Worm (Caenorhabditis elegans) whole organism, L2 larva: ENCODE measurements around the gene cec-1.

ENCODE experiments used
- F13H6.1 ChIP-seq: sonication (generic microtip); optimal IDR thresholded peaks from 2 replicates; lab custom pipeline; 2016; ENCODE audit warnings: missing genetic modification characterization, missing compliant biosample characterization
- ZK546.5 ChIP-seq: sonication (generic microtip); optimal IDR thresholded peaks from 2 replicates; lab custom pipeline; 2017; ENCODE audit warnings: missing biosample characterization, missing genetic modification characterization
- ama-1 ChIP-seq: fragments of 150-350 bp; optimal IDR thresholded peaks from 2 replicates; lab custom pipeline; 2018; ENCODE audit warnings: inconsistent platforms
- blmp-1 ChIP-seq: sonication (generic microtip); optimal IDR thresholded peaks from 2 replicates; lab custom pipeline; 2017; ENCODE audit warnings: missing genetic modification characterization, mild to moderate bottlenecking, missing compliant biosample characterization, antibody characterized with exemption, moderate library complexity; ENCODE audit not compliant: insufficient read depth
- ceh-16 ChIP-seq: fragments of 150-350 bp; optimal IDR thresholded peaks from 2 replicates; lab custom pipeline; 2014; ENCODE audit warnings: missing biosample characterization, missing genetic modification characterization
- ceh-82 ChIP-seq: fragments of 150-350 bp; optimal IDR thresholded peaks from 2 replicates; lab custom pipeline; 2014; ENCODE audit warnings: missing biosample characterization, missing genetic modification characterization
- egl-27 ChIP-seq: sonication (generic microtip); optimal IDR thresholded peaks from 3 replicates; lab custom pipeline; 2017; ENCODE audit warnings: missing biosample characterization, missing genetic modification reagents, missing genetic modification characterization
- elt-3 ChIP-seq: sonication (generic microtip); optimal IDR thresholded peaks from 2 replicates; lab custom pipeline; 2017; ENCODE audit warnings: missing biosample characterization, missing genetic modification characterization
- fos-1 ChIP-seq: fragments of 150-350 bp; optimal IDR thresholded peaks from 2 replicates; lab custom pipeline; 2014; ENCODE audit warnings: missing biosample characterization, missing genetic modification characterization
- gmeb-1 ChIP-seq: fragments of 150-350 bp; optimal IDR thresholded peaks from 2 replicates; lab custom pipeline; 2014; ENCODE audit warnings: missing biosample characterization, missing genetic modification characterization
- lin-39 ChIP-seq: fragments of 150-350 bp; optimal IDR thresholded peaks from 2 replicates; lab custom pipeline; 2014; ENCODE audit warnings: missing biosample characterization, missing genetic modification reagents, missing genetic modification characterization
- lsy-2 ChIP-seq, 2 experiments: fragments of 150-350 bp in 1 of 2; sonication (generic microtip) in 1 of 2; optimal IDR thresholded peaks; 2 replicates each; lab custom pipeline; 2014 to 2017; ENCODE audit warnings: missing biosample characterization in 2 of 2, missing genetic modification characterization in 2 of 2
- mbf-1 ChIP-seq: sonication (generic microtip); optimal IDR thresholded peaks from 2 replicates; lab custom pipeline; 2017; ENCODE audit warnings: missing biosample characterization, missing genetic modification characterization
- mdl-1 ChIP-seq, 2 experiments: fragments of 150-350 bp in 1 of 2; sonication (generic microtip) in 1 of 2; optimal IDR thresholded peaks; 2 replicates each; lab custom pipeline; 2017; ENCODE audit warnings: missing biosample characterization in 2 of 2, missing genetic modification characterization in 2 of 2
- nhr-10 ChIP-seq: sonication (generic microtip); optimal IDR thresholded peaks from 2 replicates; lab custom pipeline; 2017; ENCODE audit warnings: missing biosample characterization, missing genetic modification characterization
- nhr-11 ChIP-seq: fragments of 150-350 bp; optimal IDR thresholded peaks from 2 replicates; lab custom pipeline; 2014; ENCODE audit warnings: missing biosample characterization, missing genetic modification characterization
- nhr-129 ChIP-seq: fragments of 150-350 bp; optimal IDR thresholded peaks from 2 replicates; lab custom pipeline; 2014; ENCODE audit warnings: missing biosample characterization, missing genetic modification characterization
- nhr-21 ChIP-seq: fragments of 150-350 bp; optimal IDR thresholded peaks from 2 replicates; lab custom pipeline; 2014; ENCODE audit warnings: missing biosample characterization, missing genetic modification characterization
- nhr-23 ChIP-seq: fragments of 150-350 bp; optimal IDR thresholded peaks from 2 replicates; lab custom pipeline; 2014; ENCODE audit warnings: missing biosample characterization, missing genetic modification reagents, missing genetic modification characterization
- nhr-25 ChIP-seq: fragments of 150-350 bp; sonication (generic microtip); optimal IDR thresholded peaks from 3 replicates; lab custom pipeline; 2014; ENCODE audit warnings: missing biosample characterization, missing genetic modification characterization
- nhr-77 ChIP-seq: fragments of 150-350 bp; optimal IDR thresholded peaks from 2 replicates; lab custom pipeline; 2014; ENCODE audit warnings: missing biosample characterization, missing genetic modification characterization
- sem-4 ChIP-seq: fragments of 150-350 bp; optimal IDR thresholded peaks from 2 replicates; lab custom pipeline; 2014; ENCODE audit warnings: missing biosample characterization, missing genetic modification reagents, missing genetic modification characterization
- sma-3 ChIP-seq: sonication (generic microtip); optimal IDR thresholded peaks from 2 replicates; lab custom pipeline; 2016; ENCODE audit warnings: missing genetic modification reagents, missing genetic modification characterization, missing compliant biosample characterization
- snpc-4 ChIP-seq: fragments of 150-350 bp; optimal IDR thresholded peaks from 2 replicates; lab custom pipeline; 2014; ENCODE audit warnings: missing biosample characterization, missing genetic modification characterization
- unc-39 ChIP-seq: fragments of 150-350 bp; optimal IDR thresholded peaks from 2 replicates; lab custom pipeline; 2014; ENCODE audit warnings: missing biosample characterization, missing genetic modification characterization
- unc-62 ChIP-seq: fragments of 150-350 bp; optimal IDR thresholded peaks from 2 replicates; lab custom pipeline; 2014; ENCODE audit warnings: missing biosample characterization, missing genetic modification reagents, missing genetic modification characterization
- ztf-1 ChIP-seq: fragments of 200-800 bp; sonication (Bioruptor generic); conservative IDR thresholded peaks from 2 replicates; pipeline ENCODE4 v1.3.6; 2022; ENCODE audit warnings: missing genetic modification characterization, missing compliant biosample characterization
- ztf-4 ChIP-seq: fragments of 150-350 bp; optimal IDR thresholded peaks from 2 replicates; lab custom pipeline; 2014; ENCODE audit warnings: missing biosample characterization, missing genetic modification characterization

The cec-1 gene

DNA sequence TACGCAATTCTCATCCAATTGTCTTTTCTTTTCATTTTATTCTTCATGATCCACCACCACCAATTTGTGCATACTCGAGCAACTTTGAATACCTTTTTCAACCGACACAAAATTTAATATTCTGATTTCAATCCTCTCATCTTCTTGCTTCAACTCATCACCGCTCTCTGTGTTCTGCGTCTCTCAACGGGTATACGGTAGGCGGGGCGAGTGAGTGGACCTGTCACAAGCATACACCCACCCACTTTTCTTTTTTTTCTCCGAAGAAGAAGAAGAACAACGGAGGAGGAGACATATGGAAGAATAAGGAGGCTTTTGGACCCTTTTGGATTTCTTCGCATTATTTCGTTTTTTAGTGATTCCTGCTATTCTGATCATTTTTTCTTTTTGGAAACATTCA, 35.3 kb downstream of the cec-1 start:
- TF ChIP-seq lsy-2 (tag; optimal IDR thresholded peaks at IDR 0.05; lab: Kevin White, UChicago) = peak in 1 of 2 experiments; percentile 88
- TF ChIP-seq blmp-1 (tag; lab: Kevin White, UChicago) = no peak

DNA sequence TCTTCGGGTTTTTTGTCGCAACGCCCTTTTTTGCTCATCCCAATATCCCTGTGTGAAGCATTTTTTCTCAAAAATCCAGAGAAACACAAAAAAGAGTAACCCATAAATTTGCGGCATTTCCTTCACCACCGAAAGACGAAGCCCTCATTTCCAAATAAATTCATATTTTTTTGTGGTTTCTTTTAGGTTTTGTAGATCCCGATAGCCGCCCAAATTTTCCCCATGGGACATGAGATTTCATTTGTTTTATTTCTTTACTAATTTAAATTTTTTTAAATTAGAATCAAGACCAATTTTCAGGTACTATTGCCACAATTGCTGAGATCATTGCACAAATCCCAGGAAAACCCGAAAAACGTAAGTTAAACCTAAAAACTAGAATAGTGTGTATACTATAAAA, 40.6 kb downstream of the cec-1 start, which contains the start of gene mig-39:
TSS of gene mig-39 (plus strand) at position 301 of the 400 bp plus-strand sequence.
- TF ChIP-seq ZK546.5 (tag; lab: Kevin White, UChicago) (no peak), ceh-82 (tag; lab: Kevin White, UChicago) (no peak), mdl-1 (tag; optimal IDR thresholded peaks at IDR 0.05; lab: Kevin White, UChicago) (no peak), nhr-10 (no peak), egl-27 (tag; lab: Kevin White, UChicago) (no peak), nhr-25 (tag; lab: Kevin White, UChicago) (no peak), gmeb-1 (tag; lab: Kevin White, UChicago) (no peak), mbf-1 (no peak), sma-3 (GFP tag; lab: Kevin White, UChicago) (no peak)

DNA sequence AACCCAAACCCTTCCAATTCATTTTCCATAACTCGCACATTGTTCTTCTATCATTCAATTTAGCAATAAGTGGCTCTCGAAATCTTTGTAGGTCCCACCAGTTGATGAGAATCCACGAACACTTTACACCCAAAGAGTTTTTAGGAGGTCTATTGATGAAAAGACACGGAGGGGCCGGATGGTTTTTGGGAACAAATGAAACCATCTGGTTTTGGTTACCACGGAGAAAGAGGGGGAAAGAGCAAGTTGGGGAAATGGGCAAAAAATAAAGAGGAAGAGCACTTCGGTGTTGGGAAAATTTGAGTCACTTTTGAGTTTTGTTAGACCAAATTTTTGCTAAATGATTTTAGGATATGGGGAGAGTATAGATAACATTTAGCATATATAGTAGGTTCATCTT, 41.4 kb downstream of the cec-1 start:
- no peak for TF ChIP-seq ztf-4
- TF ChIP-seq ZK546.5 (tag; lab: Kevin White, UChicago) = no peak
- TF ChIP-seq snpc-4 = no peak
- no peak for TF ChIP-seq nhr-129
- no peak for TF ChIP-seq gmeb-1 (tag; lab: Kevin White, UChicago)
- TF ChIP-seq nhr-77 (tag; lab: Kevin White, UChicago) = no peak
- TF ChIP-seq nhr-23 (tag; lab: Kevin White, UChicago) = no peak
- no peak for TF ChIP-seq F13H6.1
- TF ChIP-seq fos-1 (tag; lab: Kevin White, UChicago) = no peak
- no peak for TF ChIP-seq elt-3 (tag; lab: Kevin White, UChicago)
- no peak for TF ChIP-seq lin-39 (tag; lab: Kevin White, UChicago)
- no peak for TF ChIP-seq nhr-21 (tag; lab: Kevin White, UChicago)
- no peak for TF ChIP-seq nhr-25 (tag; lab: Kevin White, UChicago)
- no peak for TF ChIP-seq unc-62 (GFP tag; lab: Kevin White, UChicago)
- no peak for TF ChIP-seq ceh-16 (tag; lab: Kevin White, UChicago)
- TF ChIP-seq mdl-1 (tag; optimal IDR thresholded peaks at IDR 0.05; lab: Kevin White, UChicago) = no peak
- no peak for TF ChIP-seq ztf-1
- TF ChIP-seq unc-39 (tag; lab: Kevin White, UChicago) = no peak

DNA sequence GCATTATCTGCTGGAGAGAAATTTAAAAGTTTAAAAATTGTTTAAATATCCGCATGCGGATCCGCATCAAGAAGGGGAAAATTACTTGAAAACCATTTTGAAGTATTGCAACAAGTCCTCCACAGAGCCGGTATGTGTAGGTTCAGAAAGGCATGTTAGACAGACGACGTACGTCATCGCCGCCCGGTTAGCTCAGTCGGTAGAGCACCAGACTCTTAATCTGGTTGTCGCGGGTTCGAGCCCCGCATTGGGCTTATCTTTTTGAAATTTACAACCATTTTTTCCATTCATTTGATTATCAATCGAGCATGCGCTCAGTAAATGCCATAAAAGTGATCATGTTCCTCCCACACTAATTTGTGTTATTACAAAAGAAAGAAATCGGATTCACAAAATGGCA, 47.2 kb downstream of the cec-1 start:
- no peak for TF ChIP-seq sem-4 (tag; lab: Kevin White, UChicago)
- no peak for TF ChIP-seq ZK546.5 (tag; lab: Kevin White, UChicago)
- no peak for TF ChIP-seq nhr-25 (tag; lab: Kevin White, UChicago)
- no peak for TF ChIP-seq ama-1 (lab: Kevin White, UChicago)
- no peak for TF ChIP-seq nhr-11
